Fruit fly (Drosophila melanogaster) whole organism, embryonic: ENCODE measurements around the gene elB.

Source experiments
- ATbp ChIP-seq: fragments of 200-800 bp; sonication (Bioruptor generic); optimal IDR thresholded peaks from 2 replicates; lab custom pipeline; 2017; ENCODE audit warnings: missing biosample characterization, mild to moderate bottlenecking, missing genetic modification characterization, missing genetic modification reagents
- Ada2b ChIP-seq: fragments of 200-800 bp; sonication (Bioruptor generic); IDR thresholded peaks from 2 replicates; pipeline ENCODE4 v1.3.6; 2022; ENCODE audit warnings: missing biosample characterization, missing genetic modification characterization
- BEAF-32 ChIP-seq: fragments of 200-800 bp; sonication (Bioruptor generic); optimal IDR thresholded peaks from 3 replicates; lab custom pipeline; 2017; ENCODE audit warnings: missing biosample characterization, missing genetic modification characterization, mild to moderate bottlenecking, moderate library complexity, missing genetic modification reagents
- Bteb2 ChIP-seq: fragments of 200-800 bp; sonication (Bioruptor generic); optimal IDR thresholded peaks from 2 replicates; lab custom pipeline; 2016; ENCODE audit warnings: missing biosample characterization, missing genetic modification characterization
- CG10209 ChIP-seq: fragments of 200-800 bp; sonication (Bioruptor generic); optimal IDR thresholded peaks from 3 replicates; lab custom pipeline; 2017; ENCODE audit warnings: missing biosample characterization, mild to moderate bottlenecking, missing genetic modification characterization, missing genetic modification reagents
- CG10431 ChIP-seq: fragments of 200-800 bp; sonication (Bioruptor generic); optimal IDR thresholded peaks from 3 replicates; lab custom pipeline; 2018; ENCODE audit warnings: missing biosample characterization, mild to moderate bottlenecking, missing genetic modification characterization
- CG11093 ChIP-seq: fragments of 200-800 bp; sonication (Bioruptor generic); IDR thresholded peaks from 3 replicates; pipeline ENCODE4 v1.3.6; 2022; ENCODE audit warnings: missing biosample characterization, missing genetic modification characterization
- CG11504 ChIP-seq: fragments of 200-800 bp; sonication (Bioruptor generic); optimal IDR thresholded peaks from 3 replicates; lab custom pipeline; 2019; ENCODE audit warnings: missing biosample characterization, mild to moderate bottlenecking, missing genetic modification characterization, moderate library complexity
- CG11696 ChIP-seq: fragments of 200-800 bp; sonication (Bioruptor generic); IDR thresholded peaks from 2 replicates; pipeline ENCODE4 v1.3.6; 2022; ENCODE audit warnings: missing biosample characterization, missing genetic modification characterization
- CG12155 ChIP-seq: fragments of 200-800 bp; sonication (Bioruptor generic); optimal IDR thresholded peaks from 3 replicates; lab custom pipeline; 2016; ENCODE audit warnings: missing biosample characterization, missing genetic modification characterization
- CG13123 ChIP-seq: fragments of 200-800 bp; sonication (Bioruptor generic); optimal IDR thresholded peaks from 2 replicates; lab custom pipeline; 2016; ENCODE audit warnings: missing biosample characterization, missing genetic modification characterization
- CG14860 ChIP-seq: fragments of 200-800 bp; sonication (Bioruptor generic); IDR thresholded peaks from 3 replicates; pipeline ENCODE4 v1.3.6; 2022; ENCODE audit warnings: missing biosample characterization, missing genetic modification characterization; ENCODE audit not compliant: partially characterized antibody
- CG15601 ChIP-seq: fragments of 200-800 bp; sonication (Bioruptor generic); optimal IDR thresholded peaks from 3 replicates; lab custom pipeline; 2019; ENCODE audit warnings: missing biosample characterization, mild to moderate bottlenecking, missing genetic modification characterization, moderate library complexity
- CG16863 ChIP-seq: fragments of 200-800 bp; sonication (Bioruptor generic); optimal IDR thresholded peaks from 3 replicates; lab custom pipeline; 2016; ENCODE audit warnings: missing biosample characterization, missing genetic modification characterization
- CG1792 ChIP-seq: fragments of 200-800 bp; sonication (Bioruptor generic); optimal IDR thresholded peaks from 2 replicates; lab custom pipeline; 2016; ENCODE audit warnings: missing biosample characterization, missing genetic modification characterization
- CG18476 ChIP-seq: fragments of 200-800 bp; sonication (Bioruptor generic); optimal IDR thresholded peaks from 2 replicates; lab custom pipeline; 2016; ENCODE audit warnings: missing biosample characterization, mild to moderate bottlenecking, missing genetic modification characterization
- CG2120 ChIP-seq: fragments of 200-800 bp; sonication (Bioruptor generic); optimal IDR thresholded peaks from 3 replicates; lab custom pipeline; 2016; ENCODE audit warnings: missing biosample characterization, missing genetic modification characterization
- CG2199 ChIP-seq: fragments of 200-800 bp; sonication (Bioruptor generic); IDR thresholded peaks from 3 replicates; pipeline ENCODE4 v1.3.6; 2022; ENCODE audit warnings: missing biosample characterization, missing genetic modification characterization
- CG31441 ChIP-seq: fragments of 200-800 bp; sonication (Bioruptor generic); IDR thresholded peaks from 2 replicates; pipeline ENCODE4 v1.3.6; 2022; ENCODE audit warnings: missing biosample characterization, missing genetic modification characterization
- CG34224 ChIP-seq: fragments of 200-800 bp; sonication (Bioruptor generic); IDR thresholded peaks from 3 replicates; pipeline ENCODE4 v1.3.6; 2022; ENCODE audit warnings: missing biosample characterization, missing genetic modification characterization; ENCODE audit not compliant: partially characterized antibody
- CG34422 ChIP-seq: fragments of 200-800 bp; sonication (Bioruptor generic); IDR thresholded peaks from 3 replicates; pipeline ENCODE4 v1.3.6; 2022; ENCODE audit warnings: missing biosample characterization, missing genetic modification characterization
- CG3847 ChIP-seq: fragments of 200-800 bp; sonication (Bioruptor generic); IDR thresholded peaks from 2 replicates; pipeline ENCODE4 v1.3.6; 2022; ENCODE audit warnings: missing biosample characterization, missing genetic modification characterization
- CG4820 ChIP-seq: fragments of 200-800 bp; sonication (Bioruptor generic); optimal IDR thresholded peaks from 3 replicates; lab custom pipeline; 2016; ENCODE audit warnings: missing biosample characterization, missing genetic modification characterization
- CG5245 ChIP-seq: fragments of 200-800 bp; sonication (Bioruptor generic); optimal IDR thresholded peaks from 3 replicates; lab custom pipeline; 2016; ENCODE audit warnings: missing biosample characterization, missing genetic modification characterization
- CG6765 ChIP-seq: fragments of 200-800 bp; sonication (Bioruptor generic); optimal IDR thresholded peaks from 3 replicates; lab custom pipeline; 2017; ENCODE audit warnings: missing biosample characterization, mild to moderate bottlenecking, missing genetic modification characterization
- CHES-1-like ChIP-seq: fragments of 200-800 bp; sonication (Bioruptor generic); optimal IDR thresholded peaks from 2 replicates; lab custom pipeline; 2016; ENCODE audit warnings: missing biosample characterization, missing genetic modification characterization
- Hr39 ChIP-seq: fragments of >200 bp; optimal IDR thresholded peaks from 2 replicates; lab custom pipeline; 2017
- Hsf ChIP-seq: fragments of 200-800 bp; sonication (Bioruptor generic); optimal IDR thresholded peaks from 3 replicates; lab custom pipeline; 2016; ENCODE audit warnings: missing biosample characterization, missing genetic modification characterization
- Med ChIP-seq: fragments of 200-800 bp; sonication (Bioruptor generic); peaks from one replicate; lab custom pipeline; 2016; ENCODE audit warnings: missing biosample characterization, missing genetic modification characterization, mild to moderate bottlenecking, inconsistent platforms, moderate library complexity
- NC2β ChIP-seq: fragments of 200-800 bp; sonication (Bioruptor generic); optimal IDR thresholded peaks from 2 replicates; lab custom pipeline; 2016; ENCODE audit warnings: missing biosample characterization, missing genetic modification characterization
- PHDP ChIP-seq: fragments of 200-800 bp; sonication (Bioruptor generic); optimal IDR thresholded peaks from 3 replicates; lab custom pipeline; 2018; ENCODE audit warnings: missing biosample characterization, mild to moderate bottlenecking, missing genetic modification characterization, moderate library complexity
- Trl ChIP-seq, 3 experiments: fragments of >200 bp in 2 of 3; fragments of 200-800 bp in 1 of 3; sonication (Bioruptor generic) in 1 of 3; optimal IDR thresholded peaks; 2 replicates in 1 of 3; 3 replicates in 2 of 3; lab custom pipeline; 2016 to 2017; ENCODE audit warnings: missing biosample characterization in 1 of 3, missing genetic modification characterization in 1 of 3
- Vsx1 ChIP-seq: fragments of 200-800 bp; sonication (Bioruptor generic); optimal IDR thresholded peaks from 2 replicates; lab custom pipeline; 2017; ENCODE audit warnings: missing biosample characterization, mild to moderate bottlenecking, missing genetic modification characterization, missing genetic modification reagents
- YL-1 ChIP-seq: fragments of 200-800 bp; sonication (Bioruptor generic); optimal IDR thresholded peaks from 3 replicates; lab custom pipeline; 2017; ENCODE audit warnings: missing biosample characterization, mild to moderate bottlenecking, missing genetic modification characterization
- bcd ChIP-seq: fragments of 200-800 bp; sonication (Bioruptor generic); optimal IDR thresholded peaks from 2 replicates; lab custom pipeline; 2017; ENCODE audit warnings: missing biosample characterization, mild to moderate bottlenecking, missing genetic modification characterization
- cas ChIP-seq: fragments of 200-800 bp; sonication (Bioruptor generic); IDR thresholded peaks from 2 replicates; pipeline ENCODE4 v1.3.6; 2022; ENCODE audit warnings: missing biosample characterization, missing genetic modification characterization
- caup ChIP-seq: fragments of 200-800 bp; sonication (Bioruptor generic); optimal IDR thresholded peaks from 3 replicates; lab custom pipeline; 2017; ENCODE audit warnings: missing biosample characterization, mild to moderate bottlenecking, missing genetic modification characterization, moderate library complexity; ENCODE audit not compliant: severe bottlenecking
- croc ChIP-seq: fragments of 200-800 bp; sonication (Bioruptor generic); conservative IDR thresholded peaks from 3 replicates; pipeline ENCODE4 v1.3.6; 2022; ENCODE audit warnings: missing biosample characterization, missing genetic modification characterization
- crp ChIP-seq, 2 experiments: fragments of 200-800 bp; sonication (Bioruptor generic); optimal IDR thresholded peaks; 2 replicates in 1 of 2; 3 replicates in 1 of 2; lab custom pipeline; 2017; ENCODE audit warnings: missing biosample characterization in 2 of 2, missing genetic modification characterization in 2 of 2, mild to moderate bottlenecking in 1 of 2, moderate library complexity in 1 of 2
- dmrt11E ChIP-seq: fragments of 200-800 bp; sonication (Bioruptor generic); optimal IDR thresholded peaks from 3 replicates; lab custom pipeline; 2018; ENCODE audit warnings: missing biosample characterization, mild to moderate bottlenecking, missing genetic modification characterization, moderate library complexity
- grau ChIP-seq: fragments of 200-800 bp; optimal IDR thresholded peaks from 3 replicates; lab custom pipeline; 2019; ENCODE audit warnings: missing biosample characterization, mild to moderate bottlenecking, missing genetic modification characterization, moderate library complexity
- gsb-n ChIP-seq: fragments of 200-800 bp; sonication (Bioruptor generic); optimal IDR thresholded peaks from 3 replicates; lab custom pipeline; 2018; ENCODE audit warnings: missing biosample characterization, mild to moderate bottlenecking, missing genetic modification characterization
- lilli ChIP-seq: fragments of 200-800 bp; sonication (Bioruptor generic); optimal IDR thresholded peaks from 3 replicates; lab custom pipeline; 2016; ENCODE audit warnings: missing biosample characterization, missing genetic modification characterization
- lmd ChIP-seq: fragments of 200-800 bp; sonication (Bioruptor generic); IDR thresholded peaks from 2 replicates; pipeline ENCODE4 v1.3.6; 2022; ENCODE audit warnings: missing biosample characterization, missing genetic modification characterization
- mam ChIP-seq: fragments of 200-800 bp; sonication (Bioruptor generic); optimal IDR thresholded peaks from 3 replicates; lab custom pipeline; 2016; ENCODE audit warnings: missing biosample characterization, missing genetic modification characterization
- pan ChIP-seq, 4 experiments: fragments of >200 bp in 3 of 4; fragments of 200-800 bp in 1 of 4; sonication (Bioruptor generic) in 1 of 4; optimal IDR thresholded peaks in 3 of 4; IDR thresholded peaks in 1 of 4; 2 replicates each; pipeline versions ENCODE4 v1.3.6 to Lab custom; 2017 to 2022; ENCODE audit warnings: missing biosample characterization in 2 of 4, missing genetic modification characterization in 2 of 4, mixed read lengths in 1 of 4
- sima ChIP-seq: fragments of 200-800 bp; sonication (Bioruptor generic); optimal IDR thresholded peaks from 2 replicates; lab custom pipeline; 2016; ENCODE audit warnings: missing biosample characterization, missing genetic modification characterization
- sob ChIP-seq: fragments of 200-800 bp; sonication (Bioruptor generic); IDR thresholded peaks from 2 replicates; pipeline ENCODE4 v1.3.6; 2022; ENCODE audit warnings: missing biosample characterization, missing genetic modification characterization
- trem ChIP-seq: fragments of 200-800 bp; optimal IDR thresholded peaks from 3 replicates; lab custom pipeline; 2019; ENCODE audit warnings: missing biosample characterization, mild to moderate bottlenecking, missing genetic modification characterization, moderate library complexity
- unpg ChIP-seq: fragments of 200-800 bp; sonication (Bioruptor generic); optimal IDR thresholded peaks from 3 replicates; lab custom pipeline; 2018; ENCODE audit warnings: missing biosample characterization, mild to moderate bottlenecking, missing genetic modification characterization, moderate library complexity
- wdn ChIP-seq: fragments of 200-800 bp; sonication (Bioruptor generic); IDR thresholded peaks from 2 replicates; pipeline ENCODE4 v1.3.6; 2022; ENCODE audit warnings: missing biosample characterization, missing genetic modification characterization

Gene elB

dm6 chr2L:14398562-14398961 is 10.8 kb downstream of the elB start (continued):
- TF ChIP-seq Ada2b (GFP tag; lab: Robert Waterston, UW) (no peak), CG14860 (GFP tag; lab: Robert Waterston, UW) (no peak), mam (no peak), dmrt11E (no peak), CG34224 (GFP tag; lab: Robert Waterston, UW) (no peak), CG16863 (no peak), Hsf (GFP tag; lab: Kevin White, UChicago) (no peak), CG6765 (GFP tag; lab: Kevin White, UChicago) (no peak), CG11504 (tag; lab: Kevin White, UChicago) (no peak), crp (GFP tag; optimal IDR thresholded peaks at IDR 0.05; lab: Kevin White, UChicago) (no peak), CG2120 (no peak), caup (GFP tag; lab: Kevin White, UChicago) (no peak), lmd (GFP tag; lab: Robert Waterston, UW) (no peak), unpg (no peak), YL-1 (GFP tag; lab: Kevin White, UChicago) (no peak), CG10431 (GFP tag; lab: Kevin White, UChicago) (peak; percentile 3), CG13123 (no peak), CHES-1-like (GFP tag; lab: Kevin White, UChicago) (no peak), sob (GFP tag; lab: Robert Waterston, UW) (no peak), CG10209 (peak; percentile 7), CG2199 (GFP tag; lab: Robert Waterston, UW) (no peak), Vsx1 (GFP tag; lab: Kevin White, UChicago) (peak; percentile 48), croc (GFP tag; lab: Robert Waterston, UW) (no peak), Med (GFP tag; lab: Kevin White, UChicago) (no peak), sima (GFP tag; lab: Kevin White, UChicago) (no peak), gsb-n (tag; lab: Kevin White, UChicago) (peak; percentile 6), CG11696 (GFP tag; lab: Robert Waterston, UW) (no peak), CG5245 (no peak), NC2β (no peak), ATbp (peak; percentile 42), CG12155 (GFP tag; lab: Kevin White, UChicago) (no peak), trem (no peak), Bteb2 (GFP tag; lab: Kevin White, UChicago) (no peak), BEAF-32 (no peak), Hr39 (lab: Kevin White, UChicago) (no peak), bcd (GFP tag; lab: Kevin White, UChicago) (no peak), CG3847 (GFP tag; lab: Robert Waterston, UW) (no peak), grau (tag; lab: Kevin White, UChicago) (no peak), lilli (GFP tag; lab: Kevin White, UChicago) (no peak), CG31441 (GFP tag; lab: Robert Waterston, UW) (no peak), Trl (optimal IDR thresholded peaks at IDR 0.05; lab: Kevin White, UChicago) (no peak), Trl (GFP tag; optimal IDR thresholded peaks at IDR 0.05; lab: Kevin White, UChicago) (no peak), CG34422 (GFP tag; lab: Robert Waterston, UW) (no peak), CG11093 (GFP tag; lab: Robert Waterston, UW) (no peak), CG1792 (GFP tag; lab: Kevin White, UChicago) (no peak), PHDP (tag; lab: Kevin White, UChicago) (peak; percentile 10), CG15601 (peak; percentile 8), cas (GFP tag; lab: Robert Waterston, UW) (no peak), pan (optimal IDR thresholded peaks at IDR 0.05; lab: Kevin White, UChicago) (no peak), pan (GFP tag; optimal IDR thresholded peaks at IDR 0.05 in 1 of 2, IDR thresholded peaks at IDR 0.05 in 1 of 2) (no peak), CG18476 (GFP tag; lab: Kevin White, UChicago) (no peak), wdn (no peak), CG4820 (GFP tag; lab: Kevin White, UChicago) (no peak)
